Worm (Caenorhabditis elegans): ENCODE data around the gene K01A12.3.
"Not testable (repeated sequence)": the region's sequence is repeated elsewhere in the genome, so short reads cannot be mapped to it uniquely, and the experiment has no call there.

The K01A12.3 gene

ce11 chrX:8623840-8624591 is 974 bp downstream of the K01A12.3 start (continued):
- no peak for TF ChIP-seq nhr-23 (tag; optimal IDR thresholded peaks at IDR 0.05)
- TF ChIP-seq sma-9 (GFP tag; optimal IDR thresholded peaks at IDR 0.05) = peak; percentile 15
- no peak for TF ChIP-seq sma-9 (tag; optimal IDR thresholded peaks at IDR 0.05)
- no peak for TF ChIP-seq lin-39 (tag; optimal IDR thresholded peaks at IDR 0.05)
- TF ChIP-seq nhr-10 (tag; optimal IDR thresholded peaks at IDR 0.05) = no peak
- TF ChIP-seq nhr-6 (tag; optimal IDR thresholded peaks at IDR 0.05) = no peak
- no peak for TF ChIP-seq snpc-4 (tag; optimal IDR thresholded peaks at IDR 0.05)
- no peak for TF ChIP-seq peb-1 (tag; optimal IDR thresholded peaks at IDR 0.05)
- TF ChIP-seq elt-1 (tag; optimal IDR thresholded peaks at IDR 0.05) = no peak
- no peak for TF ChIP-seq egl-27 (tag; optimal IDR thresholded peaks at IDR 0.05)
- no peak for TF ChIP-seq R02D3.7 (tag; optimal IDR thresholded peaks at IDR 0.05)
- TF ChIP-seq nhr-129 (tag; optimal IDR thresholded peaks at IDR 0.05) = peak; percentile 24
- TF ChIP-seq unc-39 (tag; optimal IDR thresholded peaks at IDR 0.05) = no peak
- no peak for TF ChIP-seq sma-3 (GFP tag; optimal IDR thresholded peaks at IDR 0.05)
- peak; percentile 26 for TF ChIP-seq unc-55 (GFP tag; optimal IDR thresholded peaks at IDR 0.05)

ce11 chrX:8613053-8613452 is 11.9 kb downstream of the K01A12.3 start, which contains the start of gene K01A12.2:
Gene K01A12.2 (plus strand): TSS chrX:8613353.
- no peak for TF ChIP-seq ama-1 (optimal IDR thresholded peaks at IDR 0.05)
- no peak for TF ChIP-seq ZK546.5 (tag; optimal IDR thresholded peaks at IDR 0.05)
- TF ChIP-seq nhr-6 (tag; optimal IDR thresholded peaks at IDR 0.05) = no peak
- TF ChIP-seq nhr-12 (tag; optimal IDR thresholded peaks at IDR 0.05) = no peak
- no peak for TF ChIP-seq elt-1 (tag; optimal IDR thresholded peaks at IDR 0.05)
- TF ChIP-seq Y55F3AM.14 (GFP tag; optimal IDR thresholded peaks at IDR 0.05) = no peak
- no peak for TF ChIP-seq dmd-4 (tag; optimal IDR thresholded peaks at IDR 0.05)
- TF ChIP-seq snpc-4 (tag; optimal IDR thresholded peaks at IDR 0.05) = no peak
- no peak for TF ChIP-seq sma-9 (GFP tag; optimal IDR thresholded peaks at IDR 0.05)
- no peak for TF ChIP-seq sma-9 (tag; optimal IDR thresholded peaks at IDR 0.05)
- no peak for TF ChIP-seq ztf-1 (GFP tag; conservative IDR thresholded peaks at IDR 0.05)
- no peak for TF ChIP-seq zag-1 (tag; optimal IDR thresholded peaks at IDR 0.05)
- no peak for TF ChIP-seq nhr-10 (tag; optimal IDR thresholded peaks at IDR 0.05)
- no peak for TF ChIP-seq ztf-11 (tag; optimal IDR thresholded peaks at IDR 0.05)
- no peak for TF ChIP-seq lsy-2 (tag; optimal IDR thresholded peaks at IDR 0.05)

- TF ChIP-seq blmp-1 (tag; optimal IDR thresholded peaks at IDR 0.05; ENCODE audit: insufficient read depth) (no peak), sma-3 (GFP tag; optimal IDR thresholded peaks at IDR 0.05) (no peak), nhr-10 (tag; optimal IDR thresholded peaks at IDR 0.05) (no peak), elt-1 (tag; optimal IDR thresholded peaks at IDR 0.05) (no peak), skn-1 (tag; optimal IDR thresholded peaks at IDR 0.05) (no peak), ztf-4 (tag; optimal IDR thresholded peaks at IDR 0.05) (no peak), ZK546.5 (tag; optimal IDR thresholded peaks at IDR 0.05) (no peak), egl-27 (tag; optimal IDR thresholded peaks at IDR 0.05) (no peak)
These were observed 12.7 kb downstream of the K01A12.3 start for ce11 chrX:8612278-8612677.

- TF ChIP-seq unc-62 (GFP tag; optimal IDR thresholded peaks at IDR 0.05); lin-13 (GFP tag; optimal IDR thresholded peaks at IDR 0.05); ceh-16 (tag; optimal IDR thresholded peaks at IDR 0.05): not testable (repeated sequence)
These were observed 14.4 kb downstream of the K01A12.3 start, which contains the start of gene K01A12.4 for ce11 chrX:8610606-8611005. Gene K01A12.4 (plus strand): TSS chrX:8610906.

- TF ChIP-seq gmeb-1 (tag; optimal IDR thresholded peaks at IDR 0.05) (peak; percentile 59), ztf-4 (tag; optimal IDR thresholded peaks at IDR 0.05) (no peak), mab-5 (tag; optimal IDR thresholded peaks at IDR 0.05) (no peak), F13H6.1 (tag; optimal IDR thresholded peaks at IDR 0.05) (peak; percentile 27), aly-2 (tag; optimal IDR thresholded peaks at IDR 0.05) (no peak), peb-1 (tag; optimal IDR thresholded peaks at IDR 0.05) (no peak), snpc-4 (tag; optimal IDR thresholded peaks at IDR 0.05) (no peak), zag-1 (tag; optimal IDR thresholded peaks at IDR 0.05) (no peak), unc-62 (GFP tag; optimal IDR thresholded peaks at IDR 0.05) (no peak), nhr-11 (tag; optimal IDR thresholded peaks at IDR 0.05) (no peak), sma-3 (GFP tag; optimal IDR thresholded peaks at IDR 0.05) (peak; percentile 48), crh-2 (tag; optimal IDR thresholded peaks at IDR 0.05) (peak; percentile 4), ztf-1 (GFP tag; conservative IDR thresholded peaks at IDR 0.05) (no peak), nhr-12 (tag; optimal IDR thresholded peaks at IDR 0.05) (no peak), elt-1 (tag; optimal IDR thresholded peaks at IDR 0.05) (no peak), lin-39 (tag; optimal IDR thresholded peaks at IDR 0.05) (no peak), C34F6.9 (tag; optimal IDR thresholded peaks at IDR 0.05) (no peak), nhr-21 (tag; optimal IDR thresholded peaks at IDR 0.05) (peak; percentile 8), sma-9 (GFP tag; optimal IDR thresholded peaks at IDR 0.05) (peak; percentile 48), sma-9 (tag; optimal IDR thresholded peaks at IDR 0.05) (no peak), unc-39 (tag; optimal IDR thresholded peaks at IDR 0.05) (no peak), nhr-6 (tag; optimal IDR thresholded peaks at IDR 0.05) (no peak), nhr-25 (tag; optimal IDR thresholded peaks at IDR 0.05) (no peak), alr-1 (tag; optimal IDR thresholded peaks at IDR 0.05) (no peak), ztf-11 (tag; optimal IDR thresholded peaks at IDR 0.05) (no peak), mdl-1 (tag; optimal IDR thresholded peaks at IDR 0.05) (no peak), nhr-129 (tag; optimal IDR thresholded peaks at IDR 0.05) (peak; percentile 29), egl-27 (tag; optimal IDR thresholded peaks at IDR 0.05) (no peak), mbf-1 (tag; optimal IDR thresholded peaks at IDR 0.05) (no peak)
These were observed 16.2 kb downstream of the K01A12.3 start for ce11 chrX:8608756-8609155.

All from whole organism, L2 larva.